Worm (Caenorhabditis elegans) whole organism, young adult: ENCODE results near the gene D1086.6.

Experiments used
- C06A6.2 ChIP-seq: fragments of 200-800 bp; sonication (Bioruptor generic); conservative IDR thresholded peaks from 2 replicates; pipeline ENCODE4 v1.3.6; 2022; ENCODE audit warnings: missing genetic modification characterization, missing compliant biosample characterization
- F22D6.2 ChIP-seq: sonication (generic microtip); optimal IDR thresholded peaks from 2 replicates; lab custom pipeline; 2016; ENCODE audit warnings: mild to moderate bottlenecking, missing genetic modification characterization, missing compliant biosample characterization
- F33H1.4 ChIP-seq: fragments of 200-800 bp; sonication (Bioruptor generic); IDR thresholded peaks from 2 replicates; pipeline ENCODE4 v1.3.6; 2022; ENCODE audit warnings: missing genetic modification reagents, missing genetic modification characterization, missing compliant biosample characterization
- F52B5.7 ChIP-seq: sonication (generic microtip); optimal IDR thresholded peaks from 2 replicates; lab custom pipeline; 2016; ENCODE audit warnings: mild to moderate bottlenecking, missing genetic modification characterization, missing compliant biosample characterization
- F55B11.4 ChIP-seq: sonication (generic microtip); optimal IDR thresholded peaks from 2 replicates; lab custom pipeline; 2016; ENCODE audit warnings: missing compliant biosample characterization, missing genetic modification characterization, borderline replicate concordance; ENCODE audit not compliant: insufficient read depth
- Y56A3A.18 ChIP-seq: fragments of 200-800 bp; sonication (Bioruptor generic); IDR thresholded peaks from 2 replicates; pipeline ENCODE4 v1.3.6; 2022; ENCODE audit warnings: missing genetic modification reagents, missing genetic modification characterization, missing compliant biosample characterization
- akir-1 ChIP-seq: fragments of 200-800 bp; sonication (Bioruptor generic); optimal IDR thresholded peaks from 2 replicates; lab custom pipeline; 2018; ENCODE audit warnings: mild to moderate bottlenecking, missing genetic modification characterization, moderate library complexity, missing compliant biosample characterization
- atf-7 ChIP-seq: sonication (generic microtip); optimal IDR thresholded peaks from 2 replicates; lab custom pipeline; 2017; ENCODE audit warnings: mild to moderate bottlenecking, missing genetic modification characterization, missing compliant biosample characterization
- ccch-3 ChIP-seq: fragments of 200-800 bp; sonication (Bioruptor generic); optimal IDR thresholded peaks from 2 replicates; lab custom pipeline; 2018; ENCODE audit warnings: mild to moderate bottlenecking, missing genetic modification characterization, missing compliant biosample characterization
- cebp-2 ChIP-seq: fragments of 200-800 bp; sonication (Bioruptor generic); IDR thresholded peaks from 2 replicates; pipeline ENCODE4 v1.3.6; 2022; ENCODE audit warnings: missing genetic modification characterization, missing compliant biosample characterization
- ceh-40 ChIP-seq: fragments of 200-800 bp; sonication (Bioruptor generic); IDR thresholded peaks from 2 replicates; pipeline ENCODE4 v1.3.6; 2022; ENCODE audit warnings: missing genetic modification characterization, missing compliant biosample characterization
- ceh-58 ChIP-seq: fragments of 200-800 bp; sonication (Bioruptor generic); IDR thresholded peaks from 2 replicates; pipeline ENCODE4 v1.3.6; 2022; ENCODE audit warnings: missing genetic modification characterization, missing compliant biosample characterization
- ceh-79 ChIP-seq: sonication (generic microtip); optimal IDR thresholded peaks from 2 replicates; lab custom pipeline; 2017; ENCODE audit warnings: mild to moderate bottlenecking, missing genetic modification characterization, missing compliant biosample characterization
- ceh-91 ChIP-seq: fragments of 200-800 bp; sonication (Bioruptor generic); IDR thresholded peaks from 2 replicates; pipeline ENCODE4 v1.3.6; 2022; ENCODE audit warnings: missing genetic modification reagents, missing genetic modification characterization, missing compliant biosample characterization
- chd-7 ChIP-seq: sonication (generic microtip); optimal IDR thresholded peaks from 2 replicates; lab custom pipeline; 2016; ENCODE audit warnings: mild to moderate bottlenecking, missing genetic modification characterization, moderate library complexity, missing compliant biosample characterization
- efl-1 ChIP-seq: fragments of 150-350 bp; optimal IDR thresholded peaks from 2 replicates; lab custom pipeline; 2014; ENCODE audit warnings: missing biosample characterization, missing genetic modification reagents, missing genetic modification characterization
- gei-17 ChIP-seq: fragments of 200-800 bp; sonication (Bioruptor generic); optimal IDR thresholded peaks from 2 replicates; lab custom pipeline; 2018; ENCODE audit warnings: mild to moderate bottlenecking, missing genetic modification characterization, missing compliant biosample characterization
- lag-1 ChIP-seq: fragments of 200-800 bp; sonication (Bioruptor generic); IDR thresholded peaks from 2 replicates; pipeline ENCODE4 v1.3.6; 2022; ENCODE audit warnings: missing genetic modification reagents, missing genetic modification characterization, missing compliant biosample characterization
- let-607 ChIP-seq, 2 experiments: fragments of 200-800 bp in 1 of 2; sonication (Bioruptor generic) in 1 of 2; sonication (generic microtip) in 1 of 2; optimal IDR thresholded peaks; 2 replicates each; lab custom pipeline; 2016 to 2018; ENCODE audit warnings: mild to moderate bottlenecking in 2 of 2, missing compliant biosample characterization in 2 of 2, missing genetic modification characterization in 2 of 2, moderate library complexity in 2 of 2, missing genotype in 1 of 2
- lin-35 ChIP-seq, 3 experiments: fragments of 150-350 bp in 2 of 3; sonication (generic microtip) in 1 of 3; optimal IDR thresholded peaks; 2 replicates each; lab custom pipeline; 2014 to 2018; ENCODE audit warnings: missing biosample characterization in 3 of 3, missing genetic modification characterization in 3 of 3, missing genetic modification reagents in 3 of 3
- lsl-1 ChIP-seq: fragments of 200-800 bp; sonication (Bioruptor generic); optimal IDR thresholded peaks from 2 replicates; lab custom pipeline; 2018; ENCODE audit warnings: mild to moderate bottlenecking, missing genetic modification characterization, moderate library complexity, missing compliant biosample characterization
- madf-10 ChIP-seq: sonication (generic microtip); optimal IDR thresholded peaks from 2 replicates; lab custom pipeline; 2016; ENCODE audit warnings: mild to moderate bottlenecking, missing genetic modification characterization, missing compliant biosample characterization
- madf-3 ChIP-seq: fragments of 200-800 bp; sonication (Bioruptor generic); IDR thresholded peaks from 2 replicates; pipeline ENCODE4 v1.3.6; 2022; ENCODE audit warnings: missing genetic modification reagents, missing genetic modification characterization, missing compliant biosample characterization
- mes-4 ChIP-seq: sonication (generic microtip); optimal IDR thresholded peaks from 2 replicates; lab custom pipeline; 2016; ENCODE audit warnings: missing genotype, missing genetic modification characterization, missing compliant biosample characterization
- nfya-1 ChIP-seq: sonication (generic microtip); optimal IDR thresholded peaks from 2 replicates; lab custom pipeline; 2017; ENCODE audit warnings: antibody characterized with exemption, missing compliant biosample characterization, missing genetic modification characterization, borderline replicate concordance; ENCODE audit not compliant: insufficient read depth
- nhr-80 ChIP-seq: sonication (generic microtip); optimal IDR thresholded peaks from 2 replicates; lab custom pipeline; 2016; ENCODE audit warnings: missing genetic modification characterization, missing compliant biosample characterization
- rec-8 ChIP-seq, 2 experiments: sonication (generic microtip); optimal IDR thresholded peaks; 2 replicates each; lab custom pipeline; 2016; ENCODE audit warnings: mild to moderate bottlenecking in 2 of 2, missing genetic modification characterization in 2 of 2, missing genetic modification reagents in 2 of 2, missing genotype in 2 of 2, missing biosample characterization in 1 of 2, missing compliant biosample characterization in 1 of 2, moderate library complexity in 1 of 2
- repo-1 ChIP-seq: sonication (generic microtip); optimal IDR thresholded peaks from 2 replicates; lab custom pipeline; 2017; ENCODE audit warnings: mild to moderate bottlenecking, missing genetic modification characterization, missing compliant biosample characterization
- sea-2 ChIP-seq: fragments of 200-800 bp; sonication (Bioruptor generic); IDR thresholded peaks from 2 replicates; pipeline ENCODE4 v1.3.6; 2022; ENCODE audit warnings: missing genetic modification characterization, missing compliant biosample characterization
- snpc-1.3 ChIP-seq: sonication (generic microtip); optimal IDR thresholded peaks from 2 replicates; lab custom pipeline; 2017; ENCODE audit warnings: missing genetic modification characterization, mild to moderate bottlenecking, missing compliant biosample characterization, antibody characterized with exemption, moderate library complexity, missing genotype, missing genetic modification reagents; ENCODE audit not compliant: insufficient read depth
- snpc-4 ChIP-seq, 5 experiments: fragments of 150-350 bp in 1 of 5; sonication (generic microtip) in 4 of 5; optimal IDR thresholded peaks; 2 replicates each; lab custom pipeline; 2014 to 2018; ENCODE audit warnings: missing genetic modification characterization in 5 of 5, missing biosample characterization in 3 of 5, antibody characterized with exemption in 2 of 5, mild to moderate bottlenecking in 2 of 5, missing compliant biosample characterization in 2 of 5, missing genotype in 2 of 5, moderate library complexity in 2 of 5, missing genetic modification reagents in 1 of 5
- ztf-26 ChIP-seq: sonication (generic microtip); optimal IDR thresholded peaks from 2 replicates; lab custom pipeline; 2017; ENCODE audit warnings: missing genetic modification characterization, missing compliant biosample characterization
- ztf-6 ChIP-seq: fragments of 200-800 bp; sonication (Bioruptor generic); IDR thresholded peaks from 2 replicates; pipeline ENCODE4 v1.3.6; 2022; ENCODE audit warnings: missing genetic modification reagents, missing genetic modification characterization, missing compliant biosample characterization

D1086.6 gene

DNA sequence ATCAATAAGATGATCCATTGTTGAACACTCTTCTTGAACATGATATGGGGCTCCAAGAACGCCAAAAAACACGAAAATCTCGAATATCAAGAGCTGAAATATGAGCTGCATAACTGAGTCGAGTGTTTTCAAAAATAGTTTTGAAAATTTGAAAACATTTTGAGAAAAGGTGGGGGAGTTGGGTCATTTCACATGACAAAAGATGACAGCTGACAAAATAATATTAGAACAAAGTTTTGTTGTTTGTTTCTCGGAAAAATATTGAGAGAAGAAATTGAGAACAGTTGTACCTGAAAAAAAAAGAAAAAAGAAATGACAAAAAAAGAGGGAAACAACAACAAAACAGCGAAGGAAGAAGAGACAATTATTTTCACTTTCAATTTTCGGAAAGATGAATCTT lies 18.9 kb downstream of the D1086.6 start, which contains the start of the genes D1086.2 and D1086.1:
D1086.2 (minus strand) TSS at position 150 of the 400 bp plus-strand sequence.
D1086.1 (plus strand) TSS at position 340 of the 400 bp plus-strand sequence.
- TF ChIP-seq madf-3, result no peak
- no peak for TF ChIP-seq cebp-2 (GFP tag; lab: Robert Waterston, UW)
- no peak for TF ChIP-seq efl-1 (GFP tag; lab: Kevin White, UChicago)
- no peak for TF ChIP-seq nhr-80 (tag; lab: Kevin White, UChicago)
- no peak for TF ChIP-seq Y56A3A.18 (GFP tag; lab: Robert Waterston, UW)
- TF ChIP-seq C06A6.2 (GFP tag; lab: Robert Waterston, UW), result no peak
- no peak for TF ChIP-seq snpc-1.3 (tag; lab: Kevin White, UChicago)
- no peak for TF ChIP-seq F52B5.7 (tag; lab: Kevin White, UChicago)
- no peak for TF ChIP-seq let-607 (tag; optimal IDR thresholded peaks at IDR 0.05; lab: Kevin White, UChicago)
- TF ChIP-seq mes-4 (tag; lab: Kevin White, UChicago), result no peak
- no peak for TF ChIP-seq gei-17 (GFP tag; lab: Kevin White, UChicago)
- no peak for TF ChIP-seq lsl-1 (GFP tag; lab: Kevin White, UChicago)
- no peak for TF ChIP-seq ceh-79 (tag; lab: Kevin White, UChicago)
- TF ChIP-seq ztf-6, result no peak
- TF ChIP-seq F33H1.4 (GFP tag; lab: Robert Waterston, UW), result no peak
- TF ChIP-seq chd-7 (tag; lab: Kevin White, UChicago), result no peak
- TF ChIP-seq ztf-26 (tag; lab: Kevin White, UChicago), result no peak
- no peak for TF ChIP-seq ceh-58 (GFP tag; lab: Robert Waterston, UW)

- no peak for TF ChIP-seq lin-35 (GFP tag; optimal IDR thresholded peaks at IDR 0.05; lab: Kevin White, UChicago)
- no peak for TF ChIP-seq ceh-91 (GFP tag; lab: Robert Waterston, UW)
- no peak for TF ChIP-seq ztf-26 (tag; lab: Kevin White, UChicago)
- TF ChIP-seq ccch-3, result no peak
- no peak for TF ChIP-seq nfya-1 (tag; lab: Kevin White, UChicago)
- TF ChIP-seq akir-1, result no peak
- no peak for TF ChIP-seq efl-1 (GFP tag; lab: Kevin White, UChicago)
- TF ChIP-seq madf-10 (tag; lab: Kevin White, UChicago), result no peak
- no peak for TF ChIP-seq ceh-40 (GFP tag; lab: Robert Waterston, UW)
Observed at ce11 chrV:14100886-14101285, 21.3 kb downstream of the D1086.6 start, which contains the start of gene D1086.12. D1086.12 (plus strand) TSS chrV:14101186.

DNA sequence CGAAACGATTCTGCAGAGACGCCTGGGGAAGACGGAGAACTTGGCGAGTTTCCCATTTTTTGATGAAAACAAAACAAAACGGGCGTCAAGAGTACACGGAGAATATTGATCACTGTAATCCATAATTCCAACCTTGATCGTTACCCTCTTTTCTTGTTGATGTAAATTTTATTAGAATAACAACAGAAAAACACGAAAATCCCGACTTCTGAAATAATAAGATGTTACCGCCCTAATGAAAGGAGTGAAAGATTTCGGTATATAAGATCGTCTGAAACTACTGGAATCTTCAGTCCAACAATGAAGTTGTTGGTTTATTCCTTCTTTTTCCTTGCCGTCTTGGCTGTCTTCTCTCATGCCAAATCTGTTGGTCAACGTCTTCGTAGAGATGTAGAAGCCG lies 24.4 kb downstream of the D1086.6 start, which contains the start of gene D1086.9:
D1086.9 (plus strand) TSS at position 301 of the 400 bp plus-strand sequence.
- TF ChIP-seq repo-1 (tag; lab: Kevin White, UChicago), result no peak
- no peak for TF ChIP-seq lag-1 (GFP tag; lab: Robert Waterston, UW)
- no peak for TF ChIP-seq snpc-4 (GFP tag; optimal IDR thresholded peaks at IDR 0.05; lab: Kevin White, UChicago)
- no peak for TF ChIP-seq snpc-4 (tag; optimal IDR thresholded peaks at IDR 0.05; lab: Kevin White, UChicago)
- no peak for TF ChIP-seq atf-7 (tag; lab: Kevin White, UChicago)
- TF ChIP-seq, all 124 proteins: peak for 0

ce11 chrV:14107511-14107910 lies 27.9 kb downstream of the D1086.6 start, which contains the start of gene H39E23.3:
H39E23.3 (plus strand) TSS chrV:14107811.
- TF ChIP-seq sea-2, result no peak
- TF ChIP-seq F55B11.4 (tag; lab: Kevin White, UChicago), result no peak
- TF ChIP-seq rec-8 (tag; optimal IDR thresholded peaks at IDR 0.05; lab: Kevin White, UChicago), result no peak
- TF ChIP-seq F22D6.2, result no peak
